ENCODE assay signal across 6 worm cellular contexts in genomic region chrIII:6149467-6150072, ce11.
TF ChIP-seq lines count a peak whose summit lies in the region.

wht-7 (minus strand) TSS chrIII:6149597.
Y42G9A.1 (plus strand) TSS chrIII:6149961.

TF ChIP-seq in whole organism, L1 larva, 84 proteins besides CTCF, POLR2A, EP300 and RAD21:
- TF ChIP-seq fos-1 (tag; optimal IDR thresholded peaks at IDR 0.05; lab: Kevin White, UChicago) (no peak), elt-2 (tag; optimal IDR thresholded peaks at IDR 0.05; lab: Kevin White, UChicago) (peak; percentile 49), C16A3.4 (tag; optimal IDR thresholded peaks at IDR 0.05; lab: Kevin White, UChicago) (no peak), nhr-71 (tag; optimal IDR thresholded peaks at IDR 0.05; lab: Kevin White, UChicago) (no peak), jun-1 (tag; optimal IDR thresholded peaks at IDR 0.05; lab: Kevin White, UChicago) (peak; percentile 19), lin-35 (GFP tag; optimal IDR thresholded peaks at IDR 0.05; lab: Kevin White, UChicago) (peak in 1 of 2 experiments; percentile 26), unc-86 (tag; optimal IDR thresholded peaks at IDR 0.05; lab: Kevin White, UChicago) (no peak), efl-1 (optimal IDR thresholded peaks at IDR 0.05; lab: Kevin White, UChicago) (peak in 1 of 2 experiments; percentile 18), efl-1 (GFP tag; optimal IDR thresholded peaks at IDR 0.05 in 1 of 2; lab: Kevin White, UChicago) (peak in 1 of 2 experiments; percentile 45), tlp-1 (tag; optimal IDR thresholded peaks at IDR 0.05; lab: Kevin White, UChicago) (no peak), pax-3 (tag; optimal IDR thresholded peaks at IDR 0.05; lab: Kevin White, UChicago) (no peak)
TF ChIP-seq in whole organism, L1 larva: peak in this region for 4.

TF ChIP-seq in whole organism, L2 larva, 48 proteins besides CTCF, POLR2A, EP300 and RAD21:
- TF ChIP-seq gmeb-1 (tag; optimal IDR thresholded peaks at IDR 0.05; lab: Kevin White, UChicago) (peak; percentile 10), elt-3 (tag; optimal IDR thresholded peaks at IDR 0.05; lab: Kevin White, UChicago) (no peak), fos-1 (tag; optimal IDR thresholded peaks at IDR 0.05; lab: Kevin White, UChicago) (peak; percentile 67), mbf-1 (tag; optimal IDR thresholded peaks at IDR 0.05; lab: Kevin White, UChicago) (no peak)

TF ChIP-seq in whole organism, L3 larva, 47 proteins besides CTCF, POLR2A, EP300 and RAD21:
- TF ChIP-seq daf-12 (tag; optimal IDR thresholded peaks at IDR 0.05; lab: Kevin White, UChicago) (no peak), mdl-1 (tag; optimal IDR thresholded peaks at IDR 0.05; lab: Kevin White, UChicago) (no peak), fkh-2 (tag; optimal IDR thresholded peaks at IDR 0.05; lab: Kevin White, UChicago) (no peak), nfya-1 (tag; optimal IDR thresholded peaks at IDR 0.05; lab: Kevin White, UChicago; ENCODE audit: insufficient read depth) (no peak), eor-1 (tag; optimal IDR thresholded peaks at IDR 0.05; lab: Kevin White, UChicago) (no peak), nhr-76 (tag; optimal IDR thresholded peaks at IDR 0.05; lab: Kevin White, UChicago) (no peak), nhr-237 (tag; optimal IDR thresholded peaks at IDR 0.05; lab: Kevin White, UChicago) (no peak), mml-1 (tag; optimal IDR thresholded peaks at IDR 0.05; lab: Kevin White, UChicago) (no peak), lsy-12 (tag; optimal IDR thresholded peaks at IDR 0.05; lab: Kevin White, UChicago) (no peak), pha-4 (tag; optimal IDR thresholded peaks at IDR 0.05; lab: Kevin White, UChicago) (peak; percentile 8), unc-39 (tag; optimal IDR thresholded peaks at IDR 0.05; lab: Kevin White, UChicago) (no peak), elt-2 (tag; optimal IDR thresholded peaks at IDR 0.05; lab: Kevin White, UChicago) (peak; percentile 80), ztf-4 (tag; optimal IDR thresholded peaks at IDR 0.05; lab: Kevin White, UChicago) (no peak), nhr-28 (tag; optimal IDR thresholded peaks at IDR 0.05; lab: Kevin White, UChicago) (no peak), ceh-28 (tag; optimal IDR thresholded peaks at IDR 0.05; lab: Kevin White, UChicago) (peak; percentile 14), pqm-1 (tag; optimal IDR thresholded peaks at IDR 0.05; lab: Kevin White, UChicago) (peak; percentile 64), egl-5 (tag; optimal IDR thresholded peaks at IDR 0.05; lab: Kevin White, UChicago) (no peak), ceh-9 (tag; optimal IDR thresholded peaks at IDR 0.05; lab: Kevin White, UChicago) (no peak), egl-27 (tag; optimal IDR thresholded peaks at IDR 0.05; lab: Kevin White, UChicago) (no peak), lin-15B (tag; optimal IDR thresholded peaks at IDR 0.05; lab: Kevin White, UChicago) (no peak)

TF ChIP-seq in whole organism, L4 larva, 104 proteins besides CTCF, POLR2A, EP300 and RAD21 (continues in another document):
- TF ChIP-seq dmd-9 (GFP tag; IDR thresholded peaks at IDR 0.05; lab: Robert Waterston, UW) (no peak), hlh-30 (tag; optimal IDR thresholded peaks at IDR 0.05; lab: Kevin White, UChicago; ENCODE audit: insufficient read depth) (peak; percentile 48), mep-1 (tag; optimal IDR thresholded peaks at IDR 0.05; lab: Kevin White, UChicago) (no peak), dve-1 (tag; optimal IDR thresholded peaks at IDR 0.05; lab: Kevin White, UChicago; ENCODE audit: insufficient read depth) (peak; percentile 68), pha-4 (GFP tag; IDR thresholded peaks at IDR 0.05; lab: Robert Waterston, UW) (no peak), pha-4 (tag; optimal IDR thresholded peaks at IDR 0.05; lab: Kevin White, UChicago) (no peak), lin-39 (tag; optimal IDR thresholded peaks at IDR 0.05; lab: Kevin White, UChicago) (no peak), daf-16 (GFP tag; optimal IDR thresholded peaks at IDR 0.05; lab: Kevin White, UChicago) (no peak), daf-16 (tag; optimal IDR thresholded peaks at IDR 0.05; lab: Kevin White, UChicago) (peak; percentile 92), saeg-2 (GFP tag; IDR thresholded peaks at IDR 0.05; lab: Robert Waterston, UW) (0 out of 2 replicates have a peak, but pooled peaks have one; percentile 23), php-3 (GFP tag; IDR thresholded peaks at IDR 0.05; lab: Robert Waterston, UW) (0 out of 2 replicates have a peak, but pooled peaks have one; percentile 46), Y48G9A.11 (GFP tag; IDR thresholded peaks at IDR 0.05; lab: Robert Waterston, UW) (peak; percentile 42; the same call in 1 of the 2 replicates), dmd-6 (GFP tag; IDR thresholded peaks at IDR 0.05; lab: Robert Waterston, UW) (peak; percentile 80), T20F7.1 (GFP tag; optimal IDR thresholded peaks at IDR 0.05; lab: Kevin White, UChicago) (no peak), F44E2.7 (GFP tag; IDR thresholded peaks at IDR 0.05; lab: Robert Waterston, UW) (no peak), arid-1 (GFP tag; conservative IDR thresholded peaks at IDR 0.05; lab: Robert Waterston, UW) (0 out of 2 replicates have a peak, but pooled peaks have one; percentile 7), mdt-29 (GFP tag; IDR thresholded peaks at IDR 0.05; lab: Robert Waterston, UW) (no peak), lsy-2 (tag; optimal IDR thresholded peaks at IDR 0.05; lab: Kevin White, UChicago) (peak in 1 of 2 experiments; percentile 5), mes-2 (tag; optimal IDR thresholded peaks at IDR 0.05; lab: Kevin White, UChicago; ENCODE audit: poor library complexity, severe bottlenecking) (no peak)

TF ChIP-seq in whole organism, late embryonic, 69 proteins besides CTCF, POLR2A, EP300 and RAD21:
- TF ChIP-seq sox-2 (GFP tag; IDR thresholded peaks at IDR 0.05; lab: Robert Waterston, UW) (no peak), ceh-18 (tag; optimal IDR thresholded peaks at IDR 0.05; lab: Kevin White, UChicago) (no peak), elt-2 (tag; optimal IDR thresholded peaks at IDR 0.05; lab: Kevin White, UChicago) (peak; percentile 31), C38D4.7 (GFP tag; optimal IDR thresholded peaks at IDR 0.05; lab: Kevin White, UChicago) (no peak), ceh-22 (tag; optimal IDR thresholded peaks at IDR 0.05; lab: Kevin White, UChicago) (no peak)

TF ChIP-seq in whole organism, young adult, 124 proteins besides CTCF, POLR2A, EP300 and RAD21 (continues in another document):
- TF ChIP-seq ceh-91 (GFP tag; IDR thresholded peaks at IDR 0.05; lab: Robert Waterston, UW), result peak; percentile 43; the same call in 1 of the 2 replicates
- TF ChIP-seq him-1 (tag; optimal IDR thresholded peaks at IDR 0.05; lab: Kevin White, UChicago), result no peak
- peak; percentile 83 for TF ChIP-seq nhr-80 (tag; optimal IDR thresholded peaks at IDR 0.05; lab: Kevin White, UChicago)
- TF ChIP-seq sdz-38 (tag; optimal IDR thresholded peaks at IDR 0.05; lab: Kevin White, UChicago), result no peak
- TF ChIP-seq efl-1 (GFP tag; optimal IDR thresholded peaks at IDR 0.05; lab: Kevin White, UChicago), result peak; percentile 85
- TF ChIP-seq madf-3 (GFP tag; IDR thresholded peaks at IDR 0.05; lab: Robert Waterston, UW), result no peak
- 0 out of 2 replicates have a peak, but pooled peaks have one; percentile 16 for TF ChIP-seq B0019.2 (GFP tag; conservative IDR thresholded peaks at IDR 0.05; lab: Robert Waterston, UW)
- no peak for TF ChIP-seq zfh-2 (GFP tag; conservative IDR thresholded peaks at IDR 0.05; lab: Robert Waterston, UW)
- no peak for TF ChIP-seq mcd-1 (GFP tag; IDR thresholded peaks at IDR 0.05; lab: Robert Waterston, UW)
- no peak for TF ChIP-seq Y53G8AR.9 (GFP tag; conservative IDR thresholded peaks at IDR 0.05; lab: Robert Waterston, UW)
- TF ChIP-seq ztf-6 (GFP tag; IDR thresholded peaks at IDR 0.05; lab: Robert Waterston, UW), result no peak
- no peak for TF ChIP-seq dpff-1 (tag; optimal IDR thresholded peaks at IDR 0.05; lab: Kevin White, UChicago)
- no peak for TF ChIP-seq mel-28 (tag; optimal IDR thresholded peaks at IDR 0.05; lab: Kevin White, UChicago; ENCODE audit: borderline replicate concordance)
- no peak for TF ChIP-seq F37B4.10 (GFP tag; IDR thresholded peaks at IDR 0.05; lab: Robert Waterston, UW)
- TF ChIP-seq C17E4.6 (GFP tag; IDR thresholded peaks at IDR 0.05; lab: Robert Waterston, UW), result no peak
- peak; percentile 54 for TF ChIP-seq madf-8 (GFP tag; conservative IDR thresholded peaks at IDR 0.05; lab: Robert Waterston, UW)
- TF ChIP-seq C06A6.2 (GFP tag; conservative IDR thresholded peaks at IDR 0.05; lab: Robert Waterston, UW), result no peak
- TF ChIP-seq sea-2 (GFP tag; IDR thresholded peaks at IDR 0.05; lab: Robert Waterston, UW), result no peak
- TF ChIP-seq hlh-12 (tag; optimal IDR thresholded peaks at IDR 0.05; lab: Kevin White, UChicago), result no peak
- TF ChIP-seq madf-6 (GFP tag; IDR thresholded peaks at IDR 0.05; lab: Robert Waterston, UW), result peak; percentile 77
- no peak for TF ChIP-seq fkh-3 (tag; optimal IDR thresholded peaks at IDR 0.05; lab: Kevin White, UChicago)
- TF ChIP-seq egl-44 (GFP tag; IDR thresholded peaks at IDR 0.05; lab: Robert Waterston, UW), result no peak
- TF ChIP-seq lin-54 (GFP tag; optimal IDR thresholded peaks at IDR 0.05; lab: Kevin White, UChicago), result peak; percentile 33
- peak; percentile 27; the same call in 1 of the 2 replicates for TF ChIP-seq D2030.7 (GFP tag; IDR thresholded peaks at IDR 0.05; lab: Robert Waterston, UW)
- TF ChIP-seq sptf-2 (GFP tag; optimal IDR thresholded peaks at IDR 0.05; lab: Kevin White, UChicago), result no peak
- TF ChIP-seq F23B12.7 (tag; optimal IDR thresholded peaks at IDR 0.05; lab: Kevin White, UChicago; ENCODE audit: insufficient read depth), result no peak
- no peak for TF ChIP-seq mes-4 (tag; optimal IDR thresholded peaks at IDR 0.05; lab: Kevin White, UChicago)
- TF ChIP-seq somi-1 (GFP tag; optimal IDR thresholded peaks at IDR 0.05; lab: Kevin White, UChicago), result no peak
- TF ChIP-seq B0035.1 (tag; optimal IDR thresholded peaks at IDR 0.05; lab: Kevin White, UChicago), result no peak
- no peak for TF ChIP-seq attf-6 (GFP tag; IDR thresholded peaks at IDR 0.05; lab: Robert Waterston, UW)
- TF ChIP-seq madf-10 (tag; optimal IDR thresholded peaks at IDR 0.05; lab: Kevin White, UChicago), result no peak
- no peak for TF ChIP-seq nhr-90 (tag; optimal IDR thresholded peaks at IDR 0.05; lab: Kevin White, UChicago)
- no peak for TF ChIP-seq Y56A3A.18 (GFP tag; IDR thresholded peaks at IDR 0.05; lab: Robert Waterston, UW)
- peak in 1 of 2 experiments; percentile 12 for TF ChIP-seq let-607 (tag; optimal IDR thresholded peaks at IDR 0.05; lab: Kevin White, UChicago)
- no peak for TF ChIP-seq T26A5.8 (tag; optimal IDR thresholded peaks at IDR 0.05; lab: Kevin White, UChicago)
- TF ChIP-seq rpc-1 (optimal IDR thresholded peaks at IDR 0.05; lab: Kevin White, UChicago), result no peak
- no peak for TF ChIP-seq rpc-1 (tag; optimal IDR thresholded peaks at IDR 0.05; lab: Kevin White, UChicago)
- TF ChIP-seq B0336.3 (GFP tag; IDR thresholded peaks at IDR 0.05; lab: Robert Waterston, UW), result no peak
- no peak for TF ChIP-seq lsy-27 (tag; optimal IDR thresholded peaks at IDR 0.05; lab: Kevin White, UChicago; ENCODE audit: borderline replicate concordance, insufficient read depth)
